Worm (Caenorhabditis elegans) whole organism, late embryonic: ENCODE measurements around the gene sto-3.

ENCODE experiments used
- ceh-22 ChIP-seq: sonication (generic microtip); optimal IDR thresholded peaks from 2 replicates; lab custom pipeline; 2017; ENCODE audit warnings: missing biosample characterization, missing genetic modification characterization
- unc-86 ChIP-seq: sonication (generic microtip); optimal IDR thresholded peaks from 2 replicates; lab custom pipeline; 2016; ENCODE audit warnings: missing genetic modification characterization, missing compliant biosample characterization

DNA sequence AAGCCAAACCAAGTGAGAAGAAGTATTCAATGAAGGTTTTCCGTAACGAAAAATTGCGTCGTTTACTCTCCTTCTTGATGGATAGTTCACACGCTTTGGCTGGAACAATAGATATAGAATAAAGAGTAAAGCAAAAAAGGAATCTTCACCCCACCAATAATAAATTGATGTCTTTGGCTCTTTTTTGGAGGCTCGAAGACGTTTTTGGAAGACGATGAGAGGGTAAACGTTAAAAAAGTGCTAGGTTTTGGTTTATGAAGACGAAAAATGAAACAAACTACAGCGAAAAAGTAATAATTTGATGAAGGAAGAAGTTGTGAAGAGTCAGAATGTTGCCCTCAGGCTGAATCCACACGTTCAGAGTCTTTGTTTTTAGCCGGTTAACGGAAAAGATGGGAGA is at the start of gene sto-3:
- TF ChIP-seq unc-86 (tag; lab: Kevin White, UChicago) (no peak), ceh-22 (tag; lab: Kevin White, UChicago) (no peak)
